Worm (Caenorhabditis elegans): ENCODE results near the gene srd-15.

The srd-15 gene

DNA sequence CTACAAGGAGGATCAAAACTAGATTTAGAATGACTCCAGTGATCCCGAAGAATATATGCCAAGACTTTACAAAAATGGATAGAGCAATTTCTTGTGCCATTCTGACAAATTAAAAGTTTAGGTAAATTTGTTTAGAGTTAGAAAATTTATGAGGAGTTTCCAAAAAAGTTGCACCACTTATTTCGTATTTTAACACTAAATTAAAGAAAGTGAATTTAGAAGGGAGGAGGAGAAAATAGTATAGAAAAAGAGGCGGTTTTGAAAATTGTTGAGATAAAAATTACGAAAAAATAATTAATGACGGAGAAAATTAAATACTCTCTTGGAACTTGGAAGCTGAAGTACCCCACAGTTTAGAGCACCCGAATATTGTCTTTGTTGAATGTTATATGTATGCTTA lies at the start of gene srd-15:
Gene srd-15 (minus strand): TSS at position 101 of the 400 bp plus-strand sequence.
- TF ChIP-seq ref-1 (GFP tag; conservative IDR thresholded peaks at IDR 0.05) = no peak
- no peak for TF ChIP-seq flt-1 (GFP tag; IDR thresholded peaks at IDR 0.05)
- no peak for TF ChIP-seq ztf-23 (GFP tag; IDR thresholded peaks at IDR 0.05)
- no peak for TF ChIP-seq klf-2 (GFP tag; conservative IDR thresholded peaks at IDR 0.05)
- TF ChIP-seq T22C8.4 (GFP tag; IDR thresholded peaks at IDR 0.05) = no peak
- no peak for TF ChIP-seq cog-1 (tag; optimal IDR thresholded peaks at IDR 0.05)
- TF ChIP-seq ztf-29 (GFP tag; IDR thresholded peaks at IDR 0.05) = no peak
- no peak for TF ChIP-seq tab-1 (GFP tag; IDR thresholded peaks at IDR 0.05)
- no peak for TF ChIP-seq med-1 (GFP tag; optimal IDR thresholded peaks at IDR 0.05; ENCODE audit: insufficient read depth)

DNA sequence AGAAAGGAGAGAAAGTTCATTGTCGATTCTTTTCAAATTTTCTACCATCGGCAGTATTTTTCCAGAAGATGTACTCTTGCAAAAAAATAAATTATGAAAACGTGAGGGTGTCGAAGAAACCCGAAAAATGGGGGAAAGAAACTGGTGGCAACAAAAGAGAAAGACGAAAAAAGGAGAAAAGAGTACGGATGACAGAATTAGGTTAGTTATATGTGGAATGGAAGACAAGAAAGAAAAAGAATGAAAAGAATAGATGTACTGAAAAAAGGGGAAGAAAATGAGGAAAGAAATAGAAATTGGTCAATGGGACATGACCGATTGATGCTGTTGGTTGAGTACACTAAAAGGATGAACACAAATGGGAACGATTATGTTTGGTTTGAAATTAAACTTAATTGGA lies 49.5 kb upstream of the srd-15 start:
- TF ChIP-seq flt-1 (GFP tag; IDR thresholded peaks at IDR 0.05) = no peak
- TF ChIP-seq cog-1 (tag; optimal IDR thresholded peaks at IDR 0.05) = no peak
- TF ChIP-seq ref-1 (GFP tag; conservative IDR thresholded peaks at IDR 0.05) = no peak
- TF ChIP-seq tab-1 (GFP tag; IDR thresholded peaks at IDR 0.05) = no peak
- no peak for TF ChIP-seq T22C8.4 (GFP tag; IDR thresholded peaks at IDR 0.05)
- no peak for TF ChIP-seq klf-2 (GFP tag; conservative IDR thresholded peaks at IDR 0.05)
- no peak for TF ChIP-seq med-1 (GFP tag; optimal IDR thresholded peaks at IDR 0.05; ENCODE audit: insufficient read depth)
- TF ChIP-seq ztf-23 (GFP tag; IDR thresholded peaks at IDR 0.05) = no peak
- TF ChIP-seq ztf-29 (GFP tag; IDR thresholded peaks at IDR 0.05) = no peak

DNA sequence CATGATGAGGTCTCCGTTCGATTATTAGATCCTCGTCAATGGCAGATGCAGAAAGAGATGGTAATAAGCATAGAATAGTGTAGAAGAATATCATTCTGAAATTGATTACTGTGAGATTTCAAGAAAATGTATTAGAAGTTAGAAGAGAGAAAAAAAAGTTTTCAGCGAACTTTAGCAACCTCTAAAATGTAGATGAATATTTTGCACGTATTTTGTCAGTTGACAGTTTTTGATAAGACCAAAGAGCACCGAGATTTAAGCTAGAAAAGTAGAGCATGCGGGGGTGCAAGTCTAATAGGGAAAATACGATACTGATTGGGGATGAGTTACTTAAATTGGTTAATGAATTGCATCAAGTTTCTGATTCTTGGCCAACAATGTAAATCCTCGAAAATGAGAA lies 48.6 kb upstream of the srd-15 start, which contains the start of gene M03F8.6:
Gene M03F8.6 (minus strand): TSS at position 101 of the 400 bp plus-strand sequence.
- TF ChIP-seq med-1 (GFP tag; optimal IDR thresholded peaks at IDR 0.05; ENCODE audit: insufficient read depth) = no peak
- no peak for TF ChIP-seq tab-1 (GFP tag; IDR thresholded peaks at IDR 0.05)
- no peak for TF ChIP-seq ztf-29 (GFP tag; IDR thresholded peaks at IDR 0.05)
- TF ChIP-seq ztf-23 (GFP tag; IDR thresholded peaks at IDR 0.05) = no peak
- no peak for TF ChIP-seq cog-1 (tag; optimal IDR thresholded peaks at IDR 0.05)
- TF ChIP-seq flt-1 (GFP tag; IDR thresholded peaks at IDR 0.05) = no peak
- TF ChIP-seq klf-2 (GFP tag; conservative IDR thresholded peaks at IDR 0.05) = no peak
- no peak for TF ChIP-seq T22C8.4 (GFP tag; IDR thresholded peaks at IDR 0.05)
- TF ChIP-seq ref-1 (GFP tag; conservative IDR thresholded peaks at IDR 0.05) = no peak

DNA sequence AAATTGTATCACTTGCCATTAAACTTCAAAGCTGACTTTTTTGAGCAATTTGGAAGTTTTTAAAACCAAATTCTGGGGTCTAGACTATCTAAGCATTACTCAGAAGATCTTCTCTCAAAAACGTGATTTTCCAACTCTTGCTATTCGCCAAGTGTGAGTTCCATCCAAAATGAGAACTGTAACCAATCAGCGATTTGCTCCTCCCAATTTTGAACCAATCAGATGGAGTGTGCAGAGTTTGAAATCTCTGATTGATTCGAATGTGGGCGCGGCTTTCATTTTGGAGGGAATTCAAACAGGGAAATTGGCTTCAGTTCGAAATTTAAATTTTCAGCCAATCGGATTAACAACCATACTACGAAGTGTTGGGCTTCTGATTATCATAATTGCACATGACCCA lies 46.9 kb upstream of the srd-15 start:
- TF ChIP-seq tab-1 (GFP tag; IDR thresholded peaks at IDR 0.05) = no peak
- TF ChIP-seq med-1 (GFP tag; optimal IDR thresholded peaks at IDR 0.05; ENCODE audit: insufficient read depth) = no peak
- no peak for TF ChIP-seq ztf-29 (GFP tag; IDR thresholded peaks at IDR 0.05)
- TF ChIP-seq T22C8.4 (GFP tag; IDR thresholded peaks at IDR 0.05) = no peak
- no peak for TF ChIP-seq klf-2 (GFP tag; conservative IDR thresholded peaks at IDR 0.05)
- TF ChIP-seq cog-1 (tag; optimal IDR thresholded peaks at IDR 0.05) = no peak
- no peak for TF ChIP-seq ztf-23 (GFP tag; IDR thresholded peaks at IDR 0.05)
- no peak for TF ChIP-seq ref-1 (GFP tag; conservative IDR thresholded peaks at IDR 0.05)
- no peak for TF ChIP-seq flt-1 (GFP tag; IDR thresholded peaks at IDR 0.05)

DNA sequence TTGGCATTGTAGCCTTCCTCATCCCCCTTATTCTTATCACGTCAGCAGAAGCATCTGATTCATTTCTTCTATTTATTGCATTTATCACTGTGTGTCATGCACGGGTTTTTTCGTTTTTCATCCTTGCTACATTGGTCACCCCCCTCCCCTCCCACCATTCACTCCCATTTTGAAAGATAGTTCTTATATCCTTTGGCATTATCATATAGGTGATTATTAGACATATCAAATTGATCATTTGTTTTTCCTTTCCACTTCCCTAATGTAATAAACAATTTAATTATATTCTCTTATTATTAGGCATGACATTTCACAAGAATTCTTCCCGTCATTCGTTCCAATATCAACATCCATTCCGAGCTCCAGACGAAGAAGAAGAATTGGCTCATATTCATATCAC lies 45.0 kb upstream of the srd-15 start, which contains the start of gene M03F8.1:
Gene M03F8.1 (plus strand): TSS at position 301 of the 400 bp plus-strand sequence.
- TF ChIP-seq ztf-29 (GFP tag; IDR thresholded peaks at IDR 0.05) = no peak
- no peak for TF ChIP-seq ztf-23 (GFP tag; IDR thresholded peaks at IDR 0.05)
- TF ChIP-seq flt-1 (GFP tag; IDR thresholded peaks at IDR 0.05) = no peak
- no peak for TF ChIP-seq med-1 (GFP tag; optimal IDR thresholded peaks at IDR 0.05; ENCODE audit: insufficient read depth)
- no peak for TF ChIP-seq tab-1 (GFP tag; IDR thresholded peaks at IDR 0.05)
- no peak for TF ChIP-seq klf-2 (GFP tag; conservative IDR thresholded peaks at IDR 0.05)
- TF ChIP-seq cog-1 (tag; optimal IDR thresholded peaks at IDR 0.05) = no peak
- TF ChIP-seq ref-1 (GFP tag; conservative IDR thresholded peaks at IDR 0.05) = no peak
- TF ChIP-seq T22C8.4 (GFP tag; IDR thresholded peaks at IDR 0.05) = no peak

DNA sequence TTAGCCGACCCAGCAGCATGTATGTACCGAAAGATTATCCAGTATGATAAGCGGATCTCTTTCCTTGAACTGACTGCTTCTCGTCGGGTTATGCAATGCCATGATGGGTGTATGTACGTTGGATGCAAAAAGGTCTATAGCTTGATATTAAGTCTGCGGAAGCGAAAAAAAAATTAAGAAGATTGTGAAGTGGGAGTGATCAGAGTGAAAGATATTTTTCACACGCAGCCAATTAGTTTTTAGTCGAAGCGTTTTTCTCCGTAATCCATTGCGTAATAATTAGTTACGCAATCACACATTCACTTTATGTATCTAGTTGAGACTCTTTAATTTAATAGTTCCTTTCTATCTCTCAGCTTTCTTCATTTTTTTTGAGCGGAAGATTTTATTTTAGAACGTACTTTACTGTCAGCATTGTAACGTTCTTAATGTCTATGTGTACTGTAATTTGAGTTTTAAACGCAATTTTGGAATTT lies 43.6 kb upstream of the srd-15 start:
- TF ChIP-seq med-1 (GFP tag; optimal IDR thresholded peaks at IDR 0.05; ENCODE audit: insufficient read depth) (no peak), ztf-29 (GFP tag; IDR thresholded peaks at IDR 0.05) (no peak), cog-1 (tag; optimal IDR thresholded peaks at IDR 0.05) (no peak), ztf-23 (GFP tag; IDR thresholded peaks at IDR 0.05) (no peak), ref-1 (GFP tag; conservative IDR thresholded peaks at IDR 0.05) (no peak), T22C8.4 (GFP tag; IDR thresholded peaks at IDR 0.05) (no peak), klf-2 (GFP tag; conservative IDR thresholded peaks at IDR 0.05) (no peak), flt-1 (GFP tag; IDR thresholded peaks at IDR 0.05) (no peak), tab-1 (GFP tag; IDR thresholded peaks at IDR 0.05) (no peak)

DNA sequence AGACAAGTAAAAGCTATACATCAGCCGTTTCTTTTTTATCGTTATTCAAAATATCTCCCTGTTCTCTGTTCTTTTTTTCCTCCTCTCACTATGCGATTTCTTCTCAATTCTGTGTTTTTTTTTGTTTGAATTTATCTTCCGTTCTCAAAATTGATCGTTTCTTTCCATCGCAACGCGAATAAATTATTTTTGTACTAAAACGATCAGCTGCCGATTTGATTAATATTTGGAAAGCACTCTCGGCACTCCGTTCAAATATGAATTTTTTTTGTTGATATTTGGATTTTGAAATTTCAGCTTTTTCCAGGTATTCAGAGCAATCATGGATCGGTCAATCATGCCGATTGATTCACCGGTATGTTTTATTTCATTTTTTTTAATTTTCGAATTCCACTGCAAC lies 37.0 kb upstream of the srd-15 start, which contains the start of gene pst-1:
Gene pst-1 (plus strand): TSS at position 301 of the 400 bp plus-strand sequence.
- TF ChIP-seq med-1 (GFP tag; optimal IDR thresholded peaks at IDR 0.05; ENCODE audit: insufficient read depth) (no peak), flt-1 (GFP tag; IDR thresholded peaks at IDR 0.05) (no peak), T22C8.4 (GFP tag; IDR thresholded peaks at IDR 0.05) (no peak), cog-1 (tag; optimal IDR thresholded peaks at IDR 0.05) (no peak), klf-2 (GFP tag; conservative IDR thresholded peaks at IDR 0.05) (no peak), ztf-29 (GFP tag; IDR thresholded peaks at IDR 0.05) (no peak)

DNA sequence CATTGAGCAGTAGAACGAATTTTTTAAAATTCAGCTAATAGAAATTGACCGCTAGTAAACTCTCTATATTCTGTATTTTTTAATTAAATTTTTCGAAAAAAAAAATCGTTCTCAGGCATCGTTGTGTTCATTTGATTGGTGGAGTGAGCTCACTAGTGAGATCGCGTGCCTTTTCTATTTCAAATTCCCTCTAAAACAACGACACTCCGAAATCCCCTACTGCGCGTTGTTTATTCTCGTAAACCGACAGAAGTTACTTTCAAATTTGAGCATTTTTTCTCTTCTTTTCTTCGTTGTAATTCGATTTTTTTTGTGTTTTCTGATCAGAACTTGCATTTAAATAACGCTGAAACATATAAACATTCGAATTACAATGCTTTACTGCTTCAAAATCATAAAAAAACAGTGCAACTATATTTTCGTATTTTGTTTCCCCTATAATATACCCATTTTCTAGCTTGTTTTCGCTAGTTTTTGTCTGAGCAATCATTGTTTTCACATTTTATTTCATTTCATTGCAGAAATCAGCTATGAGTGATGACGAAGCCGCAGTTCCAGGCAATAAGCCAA lies 33.4 kb upstream of the srd-15 start, which contains the start of gene syf-3:
Gene syf-3 (plus strand): TSS at position 520 of the 570 bp plus-strand sequence.
- TF ChIP-seq ref-1 (GFP tag; conservative IDR thresholded peaks at IDR 0.05) (no peak), flt-1 (GFP tag; IDR thresholded peaks at IDR 0.05) (no peak), T22C8.4 (GFP tag; IDR thresholded peaks at IDR 0.05) (no peak), med-1 (GFP tag; optimal IDR thresholded peaks at IDR 0.05; ENCODE audit: insufficient read depth) (no peak), ztf-29 (GFP tag; IDR thresholded peaks at IDR 0.05) (no peak), cog-1 (tag; optimal IDR thresholded peaks at IDR 0.05) (no peak), ztf-23 (GFP tag; IDR thresholded peaks at IDR 0.05) (no peak), tab-1 (GFP tag; IDR thresholded peaks at IDR 0.05) (no peak), klf-2 (GFP tag; conservative IDR thresholded peaks at IDR 0.05) (no peak)

DNA sequence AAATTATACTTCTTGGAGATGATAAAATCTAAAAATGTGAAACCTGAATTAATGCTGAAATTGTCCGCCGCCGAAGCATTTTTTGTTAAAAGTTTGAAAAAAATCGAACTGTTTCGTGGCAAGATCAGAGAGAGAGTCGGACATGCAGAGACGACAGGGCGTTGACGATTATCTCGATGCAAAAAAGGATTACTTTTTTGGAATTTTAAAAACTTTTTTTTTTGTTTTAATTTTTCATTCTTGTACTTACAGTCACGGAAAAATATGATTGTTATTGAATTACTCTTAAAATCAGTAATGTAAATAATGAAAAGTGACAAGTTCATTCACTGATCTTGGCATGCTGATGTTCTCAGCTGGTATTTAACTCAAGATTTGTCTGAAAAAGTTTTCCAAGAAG lies 30.5 kb upstream of the srd-15 start, which contains the start of the genes M03F8.5 and M03F8.7:
Gene M03F8.5 (minus strand): TSS at position 101 of the 400 bp plus-strand sequence.
Gene M03F8.7 (plus strand): TSS at position 249 of the 400 bp plus-strand sequence.
- TF ChIP-seq ref-1 (GFP tag; conservative IDR thresholded peaks at IDR 0.05) (no peak), tab-1 (GFP tag; IDR thresholded peaks at IDR 0.05) (no peak), T22C8.4 (GFP tag; IDR thresholded peaks at IDR 0.05) (no peak), ztf-23 (GFP tag; IDR thresholded peaks at IDR 0.05) (no peak), ztf-29 (GFP tag; IDR thresholded peaks at IDR 0.05) (no peak), cog-1 (tag; optimal IDR thresholded peaks at IDR 0.05) (no peak), flt-1 (GFP tag; IDR thresholded peaks at IDR 0.05) (no peak), klf-2 (GFP tag; conservative IDR thresholded peaks at IDR 0.05) (no peak), med-1 (GFP tag; optimal IDR thresholded peaks at IDR 0.05; ENCODE audit: insufficient read depth) (no peak)

Data from whole organism, midembryonic.